Worm (Caenorhabditis elegans) whole organism, L1 larva: ENCODE results near the gene C55C3.7.

ENCODE experiments used
- aha-1 ChIP-seq: fragments of 150-350 bp; optimal IDR thresholded peaks from 2 replicates; lab custom pipeline; 2014; ENCODE audit warnings: missing biosample characterization, missing genetic modification characterization
- alr-1 ChIP-seq: fragments of 200-800 bp; sonication (Bioruptor generic); optimal IDR thresholded peaks from 2 replicates; lab custom pipeline; 2018; ENCODE audit warnings: borderline replicate concordance, mild to moderate bottlenecking, missing genetic modification characterization, missing compliant biosample characterization
- blmp-1 ChIP-seq: fragments of 150-350 bp; optimal IDR thresholded peaks from 2 replicates; lab custom pipeline; 2014; ENCODE audit warnings: missing biosample characterization, missing genetic modification characterization
- dsc-1 ChIP-seq: sonication (generic microtip); optimal IDR thresholded peaks from 2 replicates; lab custom pipeline; 2016; ENCODE audit warnings: mild to moderate bottlenecking, missing genetic modification characterization, missing compliant biosample characterization
- efl-1 ChIP-seq, 4 experiments: fragments of 150-350 bp; optimal IDR thresholded peaks in 3 of 4; peaks in 1 of 4; 1 replicate in 1 of 4; 2 replicates in 3 of 4; lab custom pipeline; 2014; ENCODE audit warnings: missing biosample characterization in 2 of 4, missing genetic modification characterization in 2 of 4, missing genetic modification reagents in 2 of 4
- egl-27 ChIP-seq, 2 experiments: fragments of 150-350 bp in 1 of 2; sonication (generic microtip); optimal IDR thresholded peaks; 3 replicates each; lab custom pipeline; 2017 to 2018; ENCODE audit warnings: missing biosample characterization in 2 of 2, missing genetic modification characterization in 2 of 2, missing genetic modification reagents in 2 of 2
- fkh-10 ChIP-seq: sonication (generic microtip); optimal IDR thresholded peaks from 2 replicates; lab custom pipeline; 2017; ENCODE audit warnings: missing biosample characterization, missing genetic modification reagents, missing genetic modification characterization
- lin-13 ChIP-seq: fragments of 150-350 bp; optimal IDR thresholded peaks from 2 replicates; lab custom pipeline; 2014; ENCODE audit warnings: missing biosample characterization, missing genetic modification reagents, missing genetic modification characterization
- lin-14 ChIP-seq: fragments of 200-800 bp; sonication (Bioruptor generic); optimal IDR thresholded peaks from 2 replicates; lab custom pipeline; 2018; ENCODE audit warnings: mild to moderate bottlenecking, missing genetic modification characterization, moderate library complexity, missing compliant biosample characterization
- lin-15B ChIP-seq: fragments of 150-350 bp; sonication (generic microtip); optimal IDR thresholded peaks from 3 replicates; lab custom pipeline; 2014; ENCODE audit warnings: missing biosample characterization, missing genetic modification characterization
- lir-3 ChIP-seq: sonication (generic microtip); optimal IDR thresholded peaks from 2 replicates; lab custom pipeline; 2016; ENCODE audit warnings: mild to moderate bottlenecking, missing genetic modification characterization, moderate library complexity, missing compliant biosample characterization; ENCODE audit not compliant: poor library complexity
- mdl-1 ChIP-seq, 2 experiments: fragments of 150-350 bp; optimal IDR thresholded peaks; 2 replicates each; lab custom pipeline; 2014 to 2017; ENCODE audit warnings: missing biosample characterization in 2 of 2, missing genetic modification characterization in 2 of 2, inconsistent platforms in 1 of 2
- mep-1 ChIP-seq: fragments of 150-350 bp; optimal IDR thresholded peaks from 2 replicates; lab custom pipeline; 2014; ENCODE audit warnings: missing biosample characterization, missing genetic modification characterization
- nhr-11 ChIP-seq: fragments of 150-350 bp; optimal IDR thresholded peaks from 2 replicates; lab custom pipeline; 2014; ENCODE audit warnings: missing biosample characterization, missing genetic modification characterization
- nhr-12 ChIP-seq: sonication (generic microtip); optimal IDR thresholded peaks from 2 replicates; lab custom pipeline; 2017; ENCODE audit warnings: missing biosample characterization, missing genetic modification characterization
- nhr-19 ChIP-seq: fragments of 200-800 bp; sonication (Bioruptor generic); conservative IDR thresholded peaks from 2 replicates; pipeline ENCODE4 v1.3.6; 2022; ENCODE audit warnings: missing genetic modification characterization, missing compliant biosample characterization
- nhr-237 ChIP-seq: fragments of 150-350 bp; optimal IDR thresholded peaks from 2 replicates; lab custom pipeline; 2014; ENCODE audit warnings: missing biosample characterization, missing genetic modification characterization
- nhr-84 ChIP-seq: sonication (generic microtip); optimal IDR thresholded peaks from 2 replicates; lab custom pipeline; 2017; ENCODE audit warnings: missing biosample characterization, missing genetic modification characterization
- nhr-85 ChIP-seq: sonication (generic microtip); peaks from one replicate; lab custom pipeline; 2016; ENCODE audit warnings: missing genetic modification characterization, inconsistent platforms, missing compliant biosample characterization
- nhr-90 ChIP-seq: sonication (generic microtip); optimal IDR thresholded peaks from 2 replicates; lab custom pipeline; 2016; ENCODE audit warnings: mild to moderate bottlenecking, missing genetic modification characterization, missing compliant biosample characterization; ENCODE audit not compliant: poor library complexity
- skn-1 ChIP-seq: fragments of 150-350 bp; optimal IDR thresholded peaks from 2 replicates; lab custom pipeline; 2014; ENCODE audit warnings: missing biosample characterization, missing genetic modification characterization
- snu-23 ChIP-seq: sonication (generic microtip); optimal IDR thresholded peaks from 2 replicates; lab custom pipeline; 2016; ENCODE audit warnings: missing genetic modification characterization, missing compliant biosample characterization
- unc-130 ChIP-seq: fragments of 150-350 bp; optimal IDR thresholded peaks from 2 replicates; lab custom pipeline; 2017; ENCODE audit warnings: missing biosample characterization, missing genetic modification characterization, inconsistent platforms
- unc-86 ChIP-seq: sonication (generic microtip); optimal IDR thresholded peaks from 2 replicates; lab custom pipeline; 2016; ENCODE audit warnings: missing genetic modification characterization, missing compliant biosample characterization
- unc-98 ChIP-seq: fragments of 200-800 bp; sonication (Bioruptor generic); IDR thresholded peaks from 2 replicates; pipeline ENCODE4 v1.3.6; 2022; ENCODE audit warnings: missing genetic modification characterization, missing compliant biosample characterization
- xbp-1 ChIP-seq: sonication (generic microtip); optimal IDR thresholded peaks from 2 replicates; lab custom pipeline; 2016; ENCODE audit warnings: missing genetic modification characterization, missing compliant biosample characterization
- zip-4 ChIP-seq: fragments of 200-800 bp; sonication (Bioruptor generic); optimal IDR thresholded peaks from 2 replicates; lab custom pipeline; 2018; ENCODE audit warnings: mild to moderate bottlenecking, missing genetic modification characterization, moderate library complexity, missing compliant biosample characterization
- ztf-11 ChIP-seq, 2 experiments: sonication (generic microtip); optimal IDR thresholded peaks; 2 replicates each; lab custom pipeline; 2016 to 2017; ENCODE audit warnings: missing genetic modification characterization in 2 of 2, missing biosample characterization in 1 of 2, missing compliant biosample characterization in 1 of 2

C55C3.7 gene

ce11 chrIV:5703443-5703842, 21.0 kb upstream of the C55C3.7 start, which contains the start of the genes C55C3.73 and perm-5:
C55C3.73 (minus strand) TSS chrIV:5703451.
perm-5 (minus strand) TSS chrIV:5703468.
- no peak for TF ChIP-seq nhr-12 (tag; lab: Kevin White, UChicago)
- peak in 1 of 2 experiments; percentile 2 for TF ChIP-seq efl-1 (optimal IDR thresholded peaks at IDR 0.05; lab: Kevin White, UChicago)
- no peak for TF ChIP-seq efl-1 (GFP tag; optimal IDR thresholded peaks at IDR 0.05 in 1 of 2; lab: Kevin White, UChicago)
- no peak for TF ChIP-seq unc-86 (tag; lab: Kevin White, UChicago)

DNA sequence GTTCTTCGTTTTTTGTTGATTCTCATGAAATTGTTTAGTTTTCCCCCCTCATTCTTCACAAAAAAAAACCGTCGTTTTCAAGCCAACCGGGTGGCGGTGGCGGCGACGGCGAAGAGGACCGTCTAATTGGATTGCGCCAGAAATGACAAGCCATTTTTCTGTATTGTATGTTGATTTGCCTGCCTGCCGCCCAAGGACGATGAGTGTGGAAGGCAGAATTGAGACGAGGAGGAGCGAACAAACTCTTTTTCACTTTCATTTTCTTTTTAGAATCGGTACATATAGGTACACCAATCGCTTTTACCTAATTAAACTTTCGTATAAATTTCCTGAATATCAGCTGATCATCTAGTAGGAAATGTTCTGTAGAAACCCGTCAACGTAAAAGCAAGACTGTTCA, 19.2 kb upstream of the C55C3.7 start:
- TF ChIP-seq lin-14 (GFP tag; lab: Kevin White, UChicago) (peak; percentile 44), unc-98 (GFP tag; lab: Robert Waterston, UW) (no peak), nhr-85 (peak; percentile 82), blmp-1 (peak; percentile 62)

ce11 chrIV:5700372-5700771, 17.9 kb upstream of the C55C3.7 start:
- TF ChIP-seq lin-14 (GFP tag; lab: Kevin White, UChicago): no peak
- TF ChIP-seq alr-1 (tag; lab: Kevin White, UChicago): no peak
- TF ChIP-seq egl-27 (tag; optimal IDR thresholded peaks at IDR 0.05; lab: Kevin White, UChicago): no peak
- peak; percentile 64 for TF ChIP-seq mep-1 (tag; lab: Kevin White, UChicago)
- TF ChIP-seq blmp-1: peak; percentile 79
- no peak for TF ChIP-seq xbp-1 (tag; lab: Kevin White, UChicago)
- peak; percentile 65 for TF ChIP-seq nhr-85

ce11 chrIV:5690386-5691080, 8.1 kb upstream of the C55C3.7 start, which contains the start of gene C55C3.8:
C55C3.8 (plus strand) TSS chrIV:5691030.
- TF ChIP-seq nhr-19 (no peak), fkh-10 (GFP tag; lab: Kevin White, UChicago) (no peak), nhr-90 (tag; lab: Kevin White, UChicago) (no peak), zip-4 (GFP tag; lab: Kevin White, UChicago) (no peak), lin-13 (GFP tag; lab: Kevin White, UChicago) (no peak), skn-1 (tag; lab: Kevin White, UChicago) (no peak), aha-1 (tag; lab: Kevin White, UChicago) (no peak), mdl-1 (tag; optimal IDR thresholded peaks at IDR 0.05; lab: Kevin White, UChicago) (no peak), nhr-12 (tag; lab: Kevin White, UChicago) (no peak), nhr-84 (no peak)

DNA sequence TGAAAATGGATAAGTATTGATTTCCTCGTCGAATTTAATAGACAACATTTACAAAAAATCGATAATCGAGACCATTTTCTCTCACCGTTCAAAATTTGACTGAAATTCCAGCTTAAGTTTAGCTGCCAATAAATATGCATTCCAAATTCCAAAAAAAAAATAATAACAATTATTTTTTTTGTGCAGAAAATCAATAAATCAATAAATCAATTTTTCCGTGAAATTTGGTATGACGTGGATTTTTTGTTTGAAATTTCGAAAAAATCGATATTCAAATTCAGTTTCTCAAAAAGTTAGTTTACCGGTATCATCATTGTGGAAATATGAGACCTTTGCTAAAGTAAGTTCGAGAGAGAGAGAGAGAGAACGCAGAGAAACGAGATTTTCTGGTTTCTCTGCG, 2.6 kb upstream of the C55C3.7 start, which contains the start of gene C55C3.3:
TSS of gene C55C3.3 (plus strand) at position 274 of the 400 bp plus-strand sequence.
- no peak for TF ChIP-seq nhr-237 (tag; lab: Kevin White, UChicago)
- TF ChIP-seq, all 84 proteins: peak for 0

ce11 chrIV:5678044-5678443, 4.4 kb downstream of the C55C3.7 start, which contains the start of gene C55C3.4:
C55C3.4 (minus strand) TSS chrIV:5678144.
- TF ChIP-seq nhr-84 (no peak), lin-15B (no peak), efl-1 (optimal IDR thresholded peaks at IDR 0.05; lab: Kevin White, UChicago) (no peak), efl-1 (GFP tag; optimal IDR thresholded peaks at IDR 0.05 in 1 of 2; lab: Kevin White, UChicago) (no peak), snu-23 (GFP tag; lab: Kevin White, UChicago) (no peak), ztf-11 (tag; optimal IDR thresholded peaks at IDR 0.05; lab: Kevin White, UChicago) (no peak), dsc-1 (tag; lab: Kevin White, UChicago) (no peak), lir-3 (tag; lab: Kevin White, UChicago) (no peak), mep-1 (tag; lab: Kevin White, UChicago) (no peak), nhr-11 (tag; lab: Kevin White, UChicago) (no peak), unc-130 (tag; lab: Kevin White, UChicago) (no peak)
